Worm (Caenorhabditis elegans) whole organism, young adult: ENCODE measurements around the gene rml-4.

Source experiments
- Y67H2A.10 ChIP-seq: fragments of 200-800 bp; sonication (Bioruptor generic); conservative IDR thresholded peaks from 2 replicates; pipeline ENCODE4 v1.3.6; 2022; ENCODE audit warnings: missing genetic modification reagents, missing genetic modification characterization, missing compliant biosample characterization
- attf-3 ChIP-seq: fragments of 200-800 bp; sonication (Bioruptor generic); conservative IDR thresholded peaks from 2 replicates; pipeline ENCODE4 v1.3.6; 2022; ENCODE audit warnings: missing genetic modification reagents, missing genetic modification characterization, missing compliant biosample characterization
- die-1 ChIP-seq: sonication (generic microtip); optimal IDR thresholded peaks from 2 replicates; lab custom pipeline; 2016; ENCODE audit warnings: missing genotype, mild to moderate bottlenecking, missing genetic modification characterization, missing compliant biosample characterization
- him-1 ChIP-seq: sonication (generic microtip); optimal IDR thresholded peaks from 2 replicates; lab custom pipeline; 2016; ENCODE audit warnings: missing genotype, missing genetic modification reagents, missing genetic modification characterization, missing compliant biosample characterization
- hlh-26 ChIP-seq: fragments of 200-800 bp; sonication (Bioruptor generic); conservative IDR thresholded peaks from 2 replicates; pipeline ENCODE4 v1.3.6; 2022; ENCODE audit warnings: missing genetic modification reagents, missing genetic modification characterization, missing compliant biosample characterization
- let-607 ChIP-seq, 2 experiments: fragments of 200-800 bp in 1 of 2; sonication (Bioruptor generic) in 1 of 2; sonication (generic microtip) in 1 of 2; optimal IDR thresholded peaks; 2 replicates each; lab custom pipeline; 2016 to 2018; ENCODE audit warnings: mild to moderate bottlenecking in 2 of 2, missing compliant biosample characterization in 2 of 2, missing genetic modification characterization in 2 of 2, moderate library complexity in 2 of 2, missing genotype in 1 of 2
- mcd-1 ChIP-seq: fragments of 200-800 bp; sonication (Bioruptor generic); IDR thresholded peaks from 2 replicates; pipeline ENCODE4 v1.3.6; 2022; ENCODE audit warnings: missing genetic modification reagents, missing genetic modification characterization, missing compliant biosample characterization
- nhr-179 ChIP-seq: sonication (generic microtip); optimal IDR thresholded peaks from 2 replicates; lab custom pipeline; 2016; ENCODE audit warnings: mild to moderate bottlenecking, missing genetic modification characterization, missing compliant biosample characterization
- pha-4 ChIP-seq: fragments of 150-350 bp; sonication (generic microtip); optimal IDR thresholded peaks from 2 replicates; lab custom pipeline; 2014; ENCODE audit warnings: missing biosample characterization, missing genetic modification reagents, missing genetic modification characterization
- sea-2 ChIP-seq: fragments of 200-800 bp; sonication (Bioruptor generic); IDR thresholded peaks from 2 replicates; pipeline ENCODE4 v1.3.6; 2022; ENCODE audit warnings: missing genetic modification characterization, missing compliant biosample characterization
- snpc-1.1 ChIP-seq: sonication (generic microtip); optimal IDR thresholded peaks from 2 replicates; lab custom pipeline; 2017; ENCODE audit warnings: missing genetic modification characterization, mild to moderate bottlenecking, missing compliant biosample characterization, antibody characterized with exemption, moderate library complexity, missing genotype, missing genetic modification reagents; ENCODE audit not compliant: insufficient read depth
- tbp1 ChIP-seq: fragments of 200-800 bp; sonication (Bioruptor generic); optimal IDR thresholded peaks from 2 replicates; lab custom pipeline; 2018; ENCODE audit warnings: mild to moderate bottlenecking, missing genetic modification characterization, missing compliant biosample characterization

ce11 chrII:4312115-4312514 lies 17.2 kb downstream of the rml-4 start, which contains the start of gene plep-1:
- TF ChIP-seq nhr-179 (tag; lab: Kevin White, UChicago) (no peak), attf-3 (GFP tag; lab: Robert Waterston, UW) (no peak), sea-2 (GFP tag; lab: Robert Waterston, UW) (no peak), Y67H2A.10 (GFP tag; lab: Robert Waterston, UW) (no peak), tbp1 (no peak), mcd-1 (GFP tag; lab: Robert Waterston, UW) (no peak), hlh-26 (no peak), pha-4 (tag; lab: Kevin White, UChicago) (no peak), snpc-1.1 (no peak), him-1 (no peak), die-1 (tag; lab: Kevin White, UChicago) (no peak), let-607 (tag; optimal IDR thresholded peaks at IDR 0.05; lab: Kevin White, UChicago) (no peak)
